Fruit fly (Drosophila melanogaster) whole organism, embryonic: ENCODE measurements around the gene Argk1.

Experiments used
- CG12071 ChIP-seq: fragments of 200-800 bp; sonication (Bioruptor generic); optimal IDR thresholded peaks from 3 replicates; lab custom pipeline; 2018; ENCODE audit warnings: missing biosample characterization, mild to moderate bottlenecking, missing genetic modification characterization
- CG13287 ChIP-seq: fragments of 200-800 bp; sonication (Bioruptor generic); IDR thresholded peaks from 2 replicates; pipeline ENCODE4 v1.3.6; 2022; ENCODE audit warnings: missing biosample characterization, missing genetic modification characterization; ENCODE audit not compliant: partially characterized antibody
- CG31365 ChIP-seq: fragments of 200-800 bp; sonication (Bioruptor generic); optimal IDR thresholded peaks from 2 replicates; lab custom pipeline; 2018; ENCODE audit warnings: missing biosample characterization, mild to moderate bottlenecking, missing genetic modification characterization
- CG33557 ChIP-seq: fragments of 200-800 bp; sonication (Bioruptor generic); optimal IDR thresholded peaks from 2 replicates; lab custom pipeline; 2019; ENCODE audit warnings: missing biosample characterization, mild to moderate bottlenecking, missing genetic modification characterization, moderate library complexity
- CG6272 ChIP-seq: fragments of 200-800 bp; sonication (Bioruptor generic); IDR thresholded peaks from 2 replicates; pipeline ENCODE4 v1.3.6; 2022; ENCODE audit warnings: missing biosample characterization, missing genetic modification characterization
- CG6654 ChIP-seq: fragments of 200-800 bp; sonication (Bioruptor generic); optimal IDR thresholded peaks from 2 replicates; lab custom pipeline; 2017; ENCODE audit warnings: missing biosample characterization, mild to moderate bottlenecking, missing genetic modification characterization
- CG7839 ChIP-seq: fragments of 200-800 bp; sonication (Bioruptor generic); optimal IDR thresholded peaks from 3 replicates; lab custom pipeline; 2018; ENCODE audit warnings: missing biosample characterization, mild to moderate bottlenecking, missing genetic modification characterization, moderate library complexity
- CG8478 ChIP-seq: fragments of >200 bp; optimal IDR thresholded peaks from 2 replicates; lab custom pipeline; 2018
- luna ChIP-seq: fragments of 200-800 bp; sonication (Bioruptor generic); optimal IDR thresholded peaks from 2 replicates; lab custom pipeline; 2016; ENCODE audit warnings: missing biosample characterization, missing genetic modification characterization
- psq ChIP-seq: fragments of 200-800 bp; sonication (Bioruptor generic); optimal IDR thresholded peaks from 2 replicates; lab custom pipeline; 2017; ENCODE audit warnings: missing biosample characterization, missing genetic modification characterization

- TF ChIP-seq luna (GFP tag; lab: Kevin White, UChicago) (no peak), CG13287 (GFP tag; lab: Robert Waterston, UW) (no peak), psq (no peak), CG7839 (tag; lab: Kevin White, UChicago) (no peak), CG31365 (tag; lab: Kevin White, UChicago) (no peak), CG6272 (GFP tag; lab: Robert Waterston, UW) (no peak), CG6654 (GFP tag; lab: Kevin White, UChicago) (no peak), CG8478 (no peak), CG12071 (no peak), CG33557 (GFP tag; lab: Kevin White, UChicago) (no peak)
Observed at dm6 chr3L:9026568-9026967, 39.3 kb downstream of the Argk1 start.
